Worm (Caenorhabditis elegans) whole organism, late embryonic: ENCODE measurements around the gene C06A6.4.

ENCODE experiments used
- C08G9.2 ChIP-seq: sonication (generic microtip); optimal IDR thresholded peaks from 2 replicates; lab custom pipeline; 2016; ENCODE audit warnings: mild to moderate bottlenecking, missing genetic modification characterization, moderate library complexity, missing compliant biosample characterization
- C38D4.7 ChIP-seq: fragments of 200-800 bp; sonication (Bioruptor generic); optimal IDR thresholded peaks from 2 replicates; lab custom pipeline; 2018; ENCODE audit warnings: mild to moderate bottlenecking, missing genetic modification characterization, moderate library complexity, missing compliant biosample characterization
- F13H6.1 ChIP-seq: sonication (generic microtip); optimal IDR thresholded peaks from 2 replicates; lab custom pipeline; 2016; ENCODE audit warnings: missing genetic modification characterization, missing compliant biosample characterization
- T23F11.4 ChIP-seq: fragments of 200-800 bp; sonication (Bioruptor generic); optimal IDR thresholded peaks from 2 replicates; lab custom pipeline; 2018; ENCODE audit warnings: mild to moderate bottlenecking, missing genetic modification characterization, missing compliant biosample characterization
- Y22D7AL.16 ChIP-seq: sonication (generic microtip); optimal IDR thresholded peaks from 2 replicates; lab custom pipeline; 2016; ENCODE audit warnings: missing genetic modification characterization, missing compliant biosample characterization
- ahr-1 ChIP-seq: sonication (generic microtip); optimal IDR thresholded peaks from 2 replicates; lab custom pipeline; 2016; ENCODE audit warnings: missing genetic modification characterization, missing compliant biosample characterization
- ceh-14 ChIP-seq: sonication (generic microtip); optimal IDR thresholded peaks from 2 replicates; lab custom pipeline; 2016; ENCODE audit warnings: missing genotype, missing genetic modification characterization, missing compliant biosample characterization
- ceh-18 ChIP-seq: sonication (generic microtip); optimal IDR thresholded peaks from 2 replicates; lab custom pipeline; 2016; ENCODE audit warnings: missing genetic modification characterization, missing compliant biosample characterization
- ceh-2 ChIP-seq: sonication (generic microtip); optimal IDR thresholded peaks from 2 replicates; lab custom pipeline; 2016; ENCODE audit warnings: missing genotype, missing genetic modification characterization, missing compliant biosample characterization
- ceh-24 ChIP-seq: sonication (generic microtip); optimal IDR thresholded peaks from 2 replicates; lab custom pipeline; 2016; ENCODE audit warnings: mild to moderate bottlenecking, missing genetic modification characterization, missing compliant biosample characterization
- ceh-31 ChIP-seq: sonication (generic microtip); optimal IDR thresholded peaks from 2 replicates; lab custom pipeline; 2016; ENCODE audit warnings: missing genetic modification characterization, missing compliant biosample characterization
- ceh-34 ChIP-seq: sonication (generic microtip); optimal IDR thresholded peaks from 2 replicates; lab custom pipeline; 2016; ENCODE audit warnings: mild to moderate bottlenecking, missing genetic modification characterization, missing compliant biosample characterization
- ceh-45 ChIP-seq: fragments of 200-800 bp; sonication (Bioruptor generic); IDR thresholded peaks from 2 replicates; pipeline ENCODE4 v1.3.6; 2022; ENCODE audit warnings: missing genetic modification reagents, missing genetic modification characterization, missing compliant biosample characterization
- che-1 ChIP-seq: sonication (generic microtip); optimal IDR thresholded peaks from 2 replicates; lab custom pipeline; 2016; ENCODE audit warnings: mild to moderate bottlenecking, missing genetic modification characterization, missing compliant biosample characterization
- elt-2 ChIP-seq: sonication (generic microtip); optimal IDR thresholded peaks from 2 replicates; lab custom pipeline; 2016; ENCODE audit warnings: missing genetic modification reagents, missing genetic modification characterization, missing compliant biosample characterization
- elt-4 ChIP-seq: sonication (generic microtip); optimal IDR thresholded peaks from 2 replicates; lab custom pipeline; 2016; ENCODE audit warnings: missing genetic modification characterization, missing compliant biosample characterization
- ets-4 ChIP-seq: sonication (generic microtip); optimal IDR thresholded peaks from 2 replicates; lab custom pipeline; 2016; ENCODE audit warnings: missing genetic modification characterization, missing compliant biosample characterization
- fkh-10 ChIP-seq: fragments of 150-350 bp; optimal IDR thresholded peaks from 2 replicates; lab custom pipeline; 2014; ENCODE audit warnings: missing biosample characterization, missing genetic modification reagents, missing genetic modification characterization
- gmeb-2 ChIP-seq: sonication (generic microtip); optimal IDR thresholded peaks from 2 replicates; lab custom pipeline; 2016; ENCODE audit warnings: missing genetic modification characterization, inconsistent platforms, missing compliant biosample characterization
- hlh-30 ChIP-seq: sonication (generic microtip); optimal IDR thresholded peaks from 2 replicates; lab custom pipeline; 2017; ENCODE audit warnings: antibody characterized with exemption, missing genetic modification characterization, missing compliant biosample characterization; ENCODE audit not compliant: insufficient read depth
- hlh-6 ChIP-seq: sonication (generic microtip); optimal IDR thresholded peaks from 2 replicates; lab custom pipeline; 2016; ENCODE audit warnings: missing genotype, missing genetic modification characterization, missing compliant biosample characterization
- hlh-8 ChIP-seq: sonication (generic microtip); optimal IDR thresholded peaks from 2 replicates; lab custom pipeline; 2016; ENCODE audit warnings: missing genotype, missing genetic modification characterization, missing compliant biosample characterization
- odd-2 ChIP-seq: sonication (generic microtip); optimal IDR thresholded peaks from 2 replicates; lab custom pipeline; 2017; ENCODE audit warnings: antibody characterized with exemption, mild to moderate bottlenecking, missing genetic modification characterization, missing compliant biosample characterization
- pat-9 ChIP-seq: fragments of 200-800 bp; sonication (Bioruptor generic); optimal IDR thresholded peaks from 2 replicates; lab custom pipeline; 2018; ENCODE audit warnings: mild to moderate bottlenecking, missing genetic modification characterization, moderate library complexity, missing compliant biosample characterization
- pax-1 ChIP-seq: fragments of 150-350 bp; optimal IDR thresholded peaks from 2 replicates; lab custom pipeline; 2014; ENCODE audit warnings: missing biosample characterization, missing genetic modification characterization
- pha-2 ChIP-seq: sonication (generic microtip); optimal IDR thresholded peaks from 2 replicates; lab custom pipeline; 2017; ENCODE audit warnings: mild to moderate bottlenecking, missing genetic modification characterization, missing compliant biosample characterization
- pha-4 ChIP-seq: fragments of 150-350 bp; optimal IDR thresholded peaks from 2 replicates; lab custom pipeline; 2018; ENCODE audit warnings: missing biosample characterization, missing genetic modification reagents, missing genetic modification characterization
- pqm-1 ChIP-seq: sonication (generic microtip); optimal IDR thresholded peaks from 2 replicates; lab custom pipeline; 2016; ENCODE audit warnings: missing genetic modification characterization, missing compliant biosample characterization
- pros-1 ChIP-seq: fragments of 150-350 bp; optimal IDR thresholded peaks from 2 replicates; lab custom pipeline; 2014; ENCODE audit warnings: missing biosample characterization, missing genetic modification reagents, missing genetic modification characterization
- ref-2 ChIP-seq: sonication (generic microtip); optimal IDR thresholded peaks from 2 replicates; lab custom pipeline; 2016; ENCODE audit warnings: missing genetic modification characterization, missing compliant biosample characterization
- sdc-2 ChIP-seq: sonication (generic microtip); optimal IDR thresholded peaks from 2 replicates; lab custom pipeline; 2016; ENCODE audit warnings: missing genotype, missing genetic modification characterization, missing compliant biosample characterization
- sox-2 ChIP-seq: fragments of 200-800 bp; sonication (Bioruptor generic); IDR thresholded peaks from 2 replicates; pipeline ENCODE4 v1.3.6; 2022; ENCODE audit warnings: missing genetic modification reagents, missing genetic modification characterization, missing compliant biosample characterization
- sox-4 ChIP-seq: sonication (generic microtip); optimal IDR thresholded peaks from 2 replicates; lab custom pipeline; 2017; ENCODE audit warnings: mild to moderate bottlenecking, missing genetic modification characterization, inconsistent platforms, missing compliant biosample characterization
- tbx-2 ChIP-seq: sonication (generic microtip); optimal IDR thresholded peaks from 2 replicates; lab custom pipeline; 2016; ENCODE audit warnings: missing genetic modification characterization, missing compliant biosample characterization
- ttx-3 ChIP-seq: sonication (generic microtip); optimal IDR thresholded peaks from 2 replicates; lab custom pipeline; 2016; ENCODE audit warnings: missing genetic modification reagents, missing genetic modification characterization, missing compliant biosample characterization
- unc-3 ChIP-seq, 2 experiments: fragments of 200-800 bp in 1 of 2; sonication (Bioruptor generic) in 1 of 2; sonication (generic microtip) in 1 of 2; conservative IDR thresholded peaks in 1 of 2; optimal IDR thresholded peaks in 1 of 2; 2 replicates each; pipeline versions ENCODE4 v1.3.6 to Lab custom; 2016 to 2022; ENCODE audit warnings: missing compliant biosample characterization in 2 of 2, missing genetic modification characterization in 2 of 2, missing genetic modification reagents in 1 of 2
- unc-55 ChIP-seq: sonication (generic microtip); optimal IDR thresholded peaks from 2 replicates; lab custom pipeline; 2017; ENCODE audit warnings: missing biosample characterization, missing genetic modification reagents, missing genetic modification characterization
- unc-86 ChIP-seq: sonication (generic microtip); optimal IDR thresholded peaks from 2 replicates; lab custom pipeline; 2016; ENCODE audit warnings: missing genetic modification characterization, missing compliant biosample characterization

Gene C06A6.4

DNA sequence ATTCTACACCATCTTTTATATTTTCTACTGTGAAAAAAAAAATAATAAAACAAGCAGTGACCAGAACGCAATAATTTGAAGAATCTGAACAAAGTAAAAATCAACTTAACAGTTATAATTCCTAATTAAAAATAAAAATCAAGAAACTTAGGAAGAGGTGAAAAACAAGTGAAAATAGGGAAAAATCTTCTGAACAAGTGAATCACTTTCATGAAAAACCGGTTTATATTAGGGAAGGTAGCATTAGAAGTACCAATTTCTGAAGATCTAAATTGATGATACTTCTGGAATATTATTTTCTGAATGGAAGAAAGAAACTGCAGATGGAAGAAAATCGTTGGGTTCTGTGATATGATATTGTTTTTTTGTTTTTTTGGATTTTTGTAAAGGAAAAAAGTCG, 7.4 kb upstream of the C06A6.4 start:
- TF ChIP-seq ceh-45 (GFP tag; lab: Robert Waterston, UW) = no peak
- no peak for TF ChIP-seq ceh-34 (tag; lab: Kevin White, UChicago)
- no peak for TF ChIP-seq gmeb-2 (tag; lab: Kevin White, UChicago)
- TF ChIP-seq pqm-1 = no peak
- no peak for TF ChIP-seq ttx-3 (tag; lab: Kevin White, UChicago)
- no peak for TF ChIP-seq F13H6.1 (tag; lab: Kevin White, UChicago)
- TF ChIP-seq sox-2 (GFP tag; lab: Robert Waterston, UW) = no peak
- TF ChIP-seq Y22D7AL.16 = no peak
- no peak for TF ChIP-seq sdc-2 (tag; lab: Kevin White, UChicago)
- no peak for TF ChIP-seq pha-2 (tag; lab: Kevin White, UChicago)
- no peak for TF ChIP-seq pha-4 (tag; lab: Kevin White, UChicago)
- TF ChIP-seq elt-2 (tag; lab: Kevin White, UChicago) = no peak
- TF ChIP-seq sox-4 = no peak
- TF ChIP-seq odd-2 (tag; lab: Kevin White, UChicago) = no peak
- TF ChIP-seq pax-1 = no peak

DNA sequence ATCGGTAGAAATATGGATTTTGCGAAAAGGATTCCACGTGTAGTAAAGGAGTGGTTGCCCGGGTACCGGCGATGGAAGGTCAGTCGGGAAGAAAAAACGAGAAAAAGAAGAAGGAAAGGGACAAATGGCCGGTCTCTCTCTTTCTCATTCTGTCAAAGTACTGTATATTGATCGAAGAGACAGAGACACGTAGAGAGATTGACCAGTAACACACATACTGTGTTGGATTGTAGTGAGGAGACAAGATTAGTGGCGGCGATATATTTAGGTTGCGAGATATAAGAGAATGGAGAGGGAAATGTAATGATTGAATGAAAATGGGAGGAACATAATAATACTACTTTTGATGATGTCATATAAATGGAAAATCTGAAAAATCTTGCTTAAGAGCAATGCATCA, 6.9 kb upstream of the C06A6.4 start:
- TF ChIP-seq ahr-1 (tag; lab: Kevin White, UChicago) (no peak), ref-2 (tag; lab: Kevin White, UChicago) (no peak), unc-3 (GFP tag; conservative IDR thresholded peaks at IDR 0.05; lab: Robert Waterston, UW) (no peak), unc-3 (tag; optimal IDR thresholded peaks at IDR 0.05; lab: Kevin White, UChicago) (no peak), tbx-2 (no peak), ceh-24 (tag; lab: Kevin White, UChicago) (no peak), pros-1 (tag; lab: Kevin White, UChicago) (no peak), elt-4 (tag; lab: Kevin White, UChicago) (no peak), gmeb-2 (tag; lab: Kevin White, UChicago) (no peak), pqm-1 (no peak), fkh-10 (no peak), pat-9 (tag; lab: Kevin White, UChicago) (no peak)
- TF ChIP-seq, all 69 proteins: peak for 0

- TF ChIP-seq sox-4 = no peak
- TF ChIP-seq che-1 (tag; lab: Kevin White, UChicago) = no peak
- no peak for TF ChIP-seq pros-1 (tag; lab: Kevin White, UChicago)
- TF ChIP-seq unc-55 (GFP tag; lab: Kevin White, UChicago) = no peak
- TF ChIP-seq C38D4.7 (GFP tag; lab: Kevin White, UChicago) = no peak
- TF ChIP-seq elt-4 (tag; lab: Kevin White, UChicago) = no peak
- no peak for TF ChIP-seq hlh-6 (tag; lab: Kevin White, UChicago)
- no peak for TF ChIP-seq ceh-18 (tag; lab: Kevin White, UChicago)
- TF ChIP-seq ceh-45 (GFP tag; lab: Robert Waterston, UW) = no peak
- no peak for TF ChIP-seq T23F11.4
- TF ChIP-seq unc-86 = no peak
- no peak for TF ChIP-seq ets-4 (tag; lab: Kevin White, UChicago)
- TF ChIP-seq C08G9.2 (tag; lab: Kevin White, UChicago) = no peak
- TF ChIP-seq ceh-31 (tag; lab: Kevin White, UChicago) = no peak
- no peak for TF ChIP-seq ceh-2 (tag; lab: Kevin White, UChicago)
- TF ChIP-seq F13H6.1 (tag; lab: Kevin White, UChicago) = no peak
These were observed 5.6 kb upstream of the C06A6.4 start, which contains the start of gene erp-44.2 for ce11 chrIV:7834625-7835228. Gene erp-44.2, minus strand, starts transcription at chrIV:7834675.

ce11 chrIV:7830151-7830550, 1.1 kb upstream of the C06A6.4 start, which contains the start of gene mvb-12:
Gene mvb-12, plus strand, starts transcription at chrIV:7830525.
- no peak for TF ChIP-seq hlh-8 (tag; lab: Kevin White, UChicago)
- peak; percentile 29 for TF ChIP-seq hlh-30 (tag; lab: Kevin White, UChicago)
- TF ChIP-seq ceh-14 = peak; percentile 40
- TF ChIP-seq, all 69 proteins: peak for 2
